Worm (Caenorhabditis elegans) whole organism, L3 larva: ENCODE data around the gene R02F11.11.

ENCODE experiments used
- R02D3.7 ChIP-seq: fragments of 150-350 bp; optimal IDR thresholded peaks from 2 replicates; lab custom pipeline; 2014; ENCODE audit warnings: missing biosample characterization, missing genetic modification characterization
- aly-2 ChIP-seq: fragments of 150-350 bp; optimal IDR thresholded peaks from 2 replicates; lab custom pipeline; 2014; ENCODE audit warnings: missing biosample characterization, missing genetic modification characterization
- ama-1 ChIP-seq: fragments of 150-350 bp; optimal IDR thresholded peaks from 2 replicates; lab custom pipeline; 2018
- ceh-9 ChIP-seq: sonication (generic microtip); optimal IDR thresholded peaks from 2 replicates; lab custom pipeline; 2018; ENCODE audit warnings: missing biosample characterization, missing genetic modification characterization
- daf-12 ChIP-seq: fragments of 150-350 bp; optimal IDR thresholded peaks from 2 replicates; lab custom pipeline; 2014; ENCODE audit warnings: missing biosample characterization, missing genetic modification reagents, missing genetic modification characterization
- egl-5 ChIP-seq: fragments of 150-350 bp; optimal IDR thresholded peaks from 2 replicates; lab custom pipeline; 2017; ENCODE audit warnings: missing biosample characterization, missing genetic modification reagents, missing genetic modification characterization, inconsistent platforms
- elt-3 ChIP-seq, 3 experiments: fragments of 150-350 bp in 1 of 3; sonication (generic microtip) in 2 of 3; optimal IDR thresholded peaks; 2 replicates in 2 of 3; 4 replicates in 1 of 3; lab custom pipeline; 2014 to 2017; ENCODE audit warnings: missing biosample characterization in 3 of 3, missing genetic modification characterization in 3 of 3
- eor-1 ChIP-seq, 2 experiments: fragments of 150-350 bp; optimal IDR thresholded peaks; 2 replicates each; lab custom pipeline; 2014 to 2018; ENCODE audit warnings: missing biosample characterization in 2 of 2, missing genetic modification characterization in 2 of 2
- fkh-10 ChIP-seq: sonication (generic microtip); optimal IDR thresholded peaks from 2 replicates; lab custom pipeline; 2017; ENCODE audit warnings: missing biosample characterization, missing genetic modification reagents, missing genetic modification characterization
- jun-1 ChIP-seq: fragments of 150-350 bp; optimal IDR thresholded peaks from 2 replicates; lab custom pipeline; 2014; ENCODE audit warnings: missing biosample characterization, missing genetic modification reagents, missing genetic modification characterization
- lin-15B ChIP-seq: fragments of 150-350 bp; optimal IDR thresholded peaks from 2 replicates; lab custom pipeline; 2014; ENCODE audit warnings: missing biosample characterization, missing genetic modification characterization
- lin-39 ChIP-seq: fragments of 150-350 bp; optimal IDR thresholded peaks from 2 replicates; lab custom pipeline; 2018; ENCODE audit warnings: missing biosample characterization, missing genetic modification reagents, missing genetic modification characterization
- lsy-12 ChIP-seq: sonication (generic microtip); optimal IDR thresholded peaks from 2 replicates; lab custom pipeline; 2016; ENCODE audit warnings: mild to moderate bottlenecking, missing genetic modification characterization, missing compliant biosample characterization
- nfya-1 ChIP-seq: sonication (generic microtip); optimal IDR thresholded peaks from 2 replicates; lab custom pipeline; 2017; ENCODE audit warnings: missing genetic modification characterization, mild to moderate bottlenecking, missing compliant biosample characterization, antibody characterized with exemption, moderate library complexity; ENCODE audit not compliant: insufficient read depth
- nhr-67 ChIP-seq: fragments of 150-350 bp; optimal IDR thresholded peaks from 2 replicates; lab custom pipeline; 2014; ENCODE audit warnings: missing biosample characterization, missing genetic modification characterization
- pqm-1 ChIP-seq: fragments of 150-350 bp; optimal IDR thresholded peaks from 2 replicates; lab custom pipeline; 2017; ENCODE audit warnings: missing biosample characterization, missing genetic modification characterization, inconsistent platforms
- sea-2 ChIP-seq: fragments of 150-350 bp; sonication (generic microtip); optimal IDR thresholded peaks from 4 replicates; lab custom pipeline; 2014; ENCODE audit warnings: missing biosample characterization, missing genetic modification reagents, missing genetic modification characterization
- skn-1 ChIP-seq: fragments of 150-350 bp; optimal IDR thresholded peaks from 2 replicates; lab custom pipeline; 2014; ENCODE audit warnings: missing biosample characterization, missing genetic modification characterization
- snpc-4 ChIP-seq: fragments of 150-350 bp; optimal IDR thresholded peaks from 2 replicates; lab custom pipeline; 2014; ENCODE audit warnings: missing biosample characterization, missing genetic modification characterization
- tbx-2 ChIP-seq: sonication (generic microtip); optimal IDR thresholded peaks from 2 replicates; lab custom pipeline; 2016; ENCODE audit warnings: mild to moderate bottlenecking, missing genetic modification characterization, missing compliant biosample characterization
- unc-62 ChIP-seq: fragments of 150-350 bp; sonication (generic microtip); optimal IDR thresholded peaks from 4 replicates; lab custom pipeline; 2014; ENCODE audit warnings: missing biosample characterization, missing genetic modification reagents, missing genetic modification characterization

Gene R02F11.11

DNA sequence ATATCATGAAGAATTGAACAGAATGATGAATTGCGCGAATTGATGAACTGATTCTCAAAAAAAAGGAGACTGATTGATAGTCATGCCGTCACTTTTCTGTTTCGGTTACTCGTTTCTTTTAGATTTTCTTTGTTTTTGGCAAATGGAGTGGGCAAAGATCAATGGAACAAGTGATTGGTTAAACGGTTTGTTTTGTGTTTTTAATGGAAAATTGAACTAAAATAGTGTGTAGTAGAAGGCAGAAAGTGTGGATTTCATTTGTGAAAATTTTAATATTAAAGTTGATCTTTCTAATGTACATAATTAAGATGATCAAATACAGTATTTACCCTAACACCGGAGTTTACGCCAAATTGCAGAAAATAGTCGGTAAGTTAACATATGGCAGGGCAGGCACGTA is 48.2 kb downstream of the R02F11.11 start, which contains the start of gene nas-9:
Gene nas-9 (minus strand): TSS at position 101 of the 400 bp plus-strand sequence.
- TF ChIP-seq egl-5 (tag; lab: Kevin White, UChicago) (no peak), lin-39 (tag; lab: Kevin White, UChicago) (no peak), aly-2 (tag; lab: Kevin White, UChicago) (no peak), pqm-1 (tag; lab: Kevin White, UChicago) (no peak), daf-12 (tag; lab: Kevin White, UChicago) (no peak), ceh-9 (no peak), lsy-12 (tag; lab: Kevin White, UChicago) (no peak), R02D3.7 (tag; lab: Kevin White, UChicago) (no peak), lin-15B (tag; lab: Kevin White, UChicago) (no peak), nfya-1 (tag; lab: Kevin White, UChicago) (no peak)

DNA sequence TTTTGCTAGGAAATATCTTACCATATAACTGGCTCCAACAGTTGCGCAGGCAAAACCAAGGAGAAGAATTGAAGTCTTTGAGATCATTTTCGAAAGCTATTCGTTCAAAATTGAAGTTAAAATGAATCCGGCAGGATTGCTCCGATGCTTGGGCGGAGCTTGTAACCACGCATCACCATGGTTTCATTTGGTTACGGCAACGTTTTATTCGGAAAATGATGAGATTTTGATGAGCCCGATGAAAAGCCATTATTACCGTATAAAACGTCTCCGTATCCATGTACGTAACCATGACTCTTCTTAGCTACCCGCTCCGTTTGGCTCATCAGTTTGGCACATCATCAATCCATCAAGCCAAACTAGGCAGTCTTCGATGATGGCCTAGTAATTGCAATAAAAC is 49.5 kb downstream of the R02F11.11 start, which contains the start of gene cwp-1:
Gene cwp-1 (minus strand): TSS at position 101 of the 400 bp plus-strand sequence.
- TF ChIP-seq snpc-4 (no peak), fkh-10 (GFP tag; lab: Kevin White, UChicago) (no peak), lin-15B (tag; lab: Kevin White, UChicago) (no peak), sea-2 (no peak), tbx-2 (tag; lab: Kevin White, UChicago) (no peak), nhr-67 (no peak), egl-5 (tag; lab: Kevin White, UChicago) (no peak), skn-1 (no peak), elt-3 (tag; optimal IDR thresholded peaks at IDR 0.05; lab: Kevin White, UChicago) (no peak), lsy-12 (tag; lab: Kevin White, UChicago) (no peak), lin-39 (tag; lab: Kevin White, UChicago) (no peak), jun-1 (tag; lab: Kevin White, UChicago) (no peak), daf-12 (tag; lab: Kevin White, UChicago) (no peak), ama-1 (lab: Kevin White, UChicago) (no peak), unc-62 (no peak), eor-1 (tag; optimal IDR thresholded peaks at IDR 0.05; lab: Kevin White, UChicago) (no peak)

DNA sequence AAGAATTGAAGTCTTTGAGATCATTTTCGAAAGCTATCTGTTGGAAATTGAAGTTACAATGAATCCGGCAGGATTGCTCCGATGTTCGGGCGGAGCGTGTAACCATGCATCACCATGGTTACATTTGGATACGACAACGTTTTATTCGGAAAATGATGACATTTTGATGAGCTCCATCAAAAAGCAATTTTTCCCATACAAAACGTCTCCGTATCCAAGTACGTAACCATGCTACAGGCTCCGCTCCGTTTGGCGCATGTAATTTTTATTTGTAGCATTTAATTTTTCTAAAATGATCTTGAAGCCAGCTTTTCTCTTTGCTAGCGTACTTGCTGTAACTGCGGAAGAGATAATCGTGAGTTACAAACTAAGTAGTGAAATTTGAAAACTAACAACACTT is 50.9 kb downstream of the R02F11.11 start, which contains the start of the genes cwp-2 and cwp-3:
Gene cwp-2 (minus strand): TSS at position 101 of the 400 bp plus-strand sequence.
Gene cwp-3 (plus strand): TSS at position 293 of the 400 bp plus-strand sequence.
- no peak for TF ChIP-seq egl-5 (tag; lab: Kevin White, UChicago)
- TF ChIP-seq, all 47 proteins: peak for 0
